Fruit fly (Drosophila melanogaster) whole organism, embryonic: ENCODE results near the gene udt.

Experiments
- Adf1 ChIP-seq: fragments of 200-800 bp; sonication (Bioruptor generic); IDR thresholded peaks from 2 replicates; pipeline ENCODE4 v1.3.6; 2022; ENCODE audit warnings: missing biosample characterization, missing genetic modification characterization
- B-H2 ChIP-seq: fragments of 200-800 bp; sonication (Bioruptor generic); optimal IDR thresholded peaks from 2 replicates; lab custom pipeline; 2018; ENCODE audit warnings: missing biosample characterization, mild to moderate bottlenecking, missing genetic modification characterization
- BEAF-32 ChIP-seq: fragments of 200-800 bp; sonication (Bioruptor generic); optimal IDR thresholded peaks from 3 replicates; lab custom pipeline; 2017; ENCODE audit warnings: missing biosample characterization, missing genetic modification characterization, mild to moderate bottlenecking, moderate library complexity, missing genetic modification reagents
- CG10366 ChIP-seq: fragments of 200-800 bp; sonication (Bioruptor generic); IDR thresholded peaks from 2 replicates; pipeline ENCODE4 v1.3.6; 2022; ENCODE audit warnings: missing biosample characterization, missing genetic modification characterization
- CG11456 ChIP-seq: fragments of 200-800 bp; sonication (Bioruptor generic); IDR thresholded peaks from 3 replicates; pipeline ENCODE4 v1.3.6; 2022; ENCODE audit warnings: missing biosample characterization, missing genetic modification characterization
- CG12219 ChIP-seq: fragments of 200-800 bp; sonication (Bioruptor generic); optimal IDR thresholded peaks from 3 replicates; lab custom pipeline; 2018; ENCODE audit warnings: missing biosample characterization, mild to moderate bottlenecking, missing genetic modification characterization
- CG12299 ChIP-seq: fragments of 200-800 bp; sonication (Bioruptor generic); optimal IDR thresholded peaks from 2 replicates; lab custom pipeline; 2018; ENCODE audit warnings: missing biosample characterization, mild to moderate bottlenecking, missing genetic modification characterization
- CG13287 ChIP-seq: fragments of 200-800 bp; sonication (Bioruptor generic); IDR thresholded peaks from 2 replicates; pipeline ENCODE4 v1.3.6; 2022; ENCODE audit warnings: missing biosample characterization, missing genetic modification characterization; ENCODE audit not compliant: partially characterized antibody
- CG2678 ChIP-seq: fragments of 200-800 bp; sonication (Bioruptor generic); optimal IDR thresholded peaks from 3 replicates; lab custom pipeline; 2019; ENCODE audit warnings: missing biosample characterization, mild to moderate bottlenecking, missing genetic modification characterization, moderate library complexity
- CG32767 ChIP-seq: fragments of 200-800 bp; sonication (Bioruptor generic); IDR thresholded peaks from 2 replicates; pipeline ENCODE4 v1.3.6; 2022; ENCODE audit warnings: missing biosample characterization, missing genetic modification characterization
- CG33213 ChIP-seq: fragments of 200-800 bp; sonication (Bioruptor generic); optimal IDR thresholded peaks from 3 replicates; lab custom pipeline; 2016; ENCODE audit warnings: missing biosample characterization, missing genetic modification characterization
- CG3838 ChIP-seq: fragments of 200-800 bp; sonication (Bioruptor generic); optimal IDR thresholded peaks from 3 replicates; lab custom pipeline; 2016; ENCODE audit warnings: missing biosample characterization, missing genetic modification characterization
- CG4360 ChIP-seq: fragments of 200-800 bp; sonication (Bioruptor generic); IDR thresholded peaks from 2 replicates; pipeline ENCODE4 v1.3.6; 2022; ENCODE audit warnings: missing biosample characterization, missing genetic modification characterization
- CG4404 ChIP-seq: fragments of 200-800 bp; sonication (Bioruptor generic); IDR thresholded peaks from 2 replicates; pipeline ENCODE4 v1.3.6; 2022; ENCODE audit warnings: missing biosample characterization, missing genetic modification characterization
- CG6272 ChIP-seq: fragments of 200-800 bp; sonication (Bioruptor generic); IDR thresholded peaks from 2 replicates; pipeline ENCODE4 v1.3.6; 2022; ENCODE audit warnings: missing biosample characterization, missing genetic modification characterization
- CG6791 ChIP-seq: fragments of 200-800 bp; sonication (Bioruptor generic); IDR thresholded peaks from 3 replicates; pipeline ENCODE4 v1.3.6; 2022; ENCODE audit warnings: missing biosample characterization, missing genetic modification characterization; ENCODE audit not compliant: partially characterized antibody
- CG7556 ChIP-seq: fragments of 200-800 bp; sonication (Bioruptor generic); optimal IDR thresholded peaks from 2 replicates; lab custom pipeline; 2017; ENCODE audit warnings: missing biosample characterization, mild to moderate bottlenecking, missing genetic modification characterization
- CG7928 ChIP-seq: fragments of 200-800 bp; sonication (Bioruptor generic); optimal IDR thresholded peaks from 2 replicates; lab custom pipeline; 2017; ENCODE audit warnings: missing biosample characterization, mild to moderate bottlenecking, missing genetic modification characterization
- CG8478 ChIP-seq: fragments of >200 bp; optimal IDR thresholded peaks from 2 replicates; lab custom pipeline; 2018
- CG8765 ChIP-seq: fragments of 200-800 bp; sonication (Bioruptor generic); IDR thresholded peaks from 2 replicates; pipeline ENCODE4 v1.3.6; 2022; ENCODE audit warnings: missing biosample characterization, missing genetic modification characterization
- CG9797 ChIP-seq: fragments of 200-800 bp; sonication (Bioruptor generic); optimal IDR thresholded peaks from 3 replicates; lab custom pipeline; 2018; ENCODE audit warnings: missing biosample characterization, mild to moderate bottlenecking, missing genetic modification characterization
- CHES-1-like ChIP-seq: fragments of 200-800 bp; sonication (Bioruptor generic); optimal IDR thresholded peaks from 2 replicates; lab custom pipeline; 2016; ENCODE audit warnings: missing biosample characterization, missing genetic modification characterization
- D19A ChIP-seq: fragments of 200-800 bp; optimal IDR thresholded peaks from 3 replicates; lab custom pipeline; 2019; ENCODE audit warnings: missing biosample characterization, mild to moderate bottlenecking, missing genetic modification characterization, moderate library complexity
- Drgx ChIP-seq: fragments of 200-800 bp; sonication (Bioruptor generic); IDR thresholded peaks from 2 replicates; pipeline ENCODE4 v1.3.6; 2022; ENCODE audit warnings: missing biosample characterization, missing genetic modification characterization
- Fer3 ChIP-seq: fragments of 200-800 bp; sonication (Bioruptor generic); optimal IDR thresholded peaks from 2 replicates; lab custom pipeline; 2018; ENCODE audit warnings: missing biosample characterization, mild to moderate bottlenecking, missing genetic modification characterization, moderate library complexity
- H15 ChIP-seq: fragments of 200-800 bp; sonication (Bioruptor generic); IDR thresholded peaks from 3 replicates; pipeline ENCODE4 v1.3.6; 2022; ENCODE audit warnings: missing biosample characterization, missing genetic modification characterization
- MESR4 ChIP-seq: fragments of 200-800 bp; sonication (Bioruptor generic); optimal IDR thresholded peaks from 2 replicates; lab custom pipeline; 2018; ENCODE audit warnings: missing biosample characterization, mild to moderate bottlenecking, missing genetic modification characterization, moderate library complexity
- Rx ChIP-seq: fragments of 200-800 bp; sonication (Bioruptor generic); IDR thresholded peaks from 2 replicates; pipeline ENCODE4 v1.3.6; 2022; ENCODE audit warnings: missing biosample characterization, missing genetic modification characterization
- Six4 ChIP-seq: fragments of 200-800 bp; sonication (Bioruptor generic); optimal IDR thresholded peaks from 2 replicates; lab custom pipeline; 2016; ENCODE audit warnings: missing biosample characterization, missing genetic modification characterization
- Sry-β ChIP-seq: fragments of 200-800 bp; sonication (Bioruptor generic); optimal IDR thresholded peaks from 2 replicates; lab custom pipeline; 2018; ENCODE audit warnings: missing biosample characterization, mild to moderate bottlenecking, missing genetic modification characterization, moderate library complexity
- Stat92E ChIP-seq, 3 experiments: fragments of >200 bp in 2 of 3; fragments of 200-800 bp in 1 of 3; sonication (Bioruptor generic) in 1 of 3; optimal IDR thresholded peaks; 2 replicates each; lab custom pipeline; 2017 to 2019; ENCODE audit warnings: missing biosample characterization in 3 of 3, missing genetic modification characterization in 3 of 3, mild to moderate bottlenecking in 1 of 3, moderate library complexity in 1 of 3
- Xrp1 ChIP-seq: fragments of 200-800 bp; sonication (Bioruptor generic); IDR thresholded peaks from 2 replicates; pipeline ENCODE4 v1.3.6; 2022; ENCODE audit warnings: missing biosample characterization, missing genetic modification characterization
- ac ChIP-seq: fragments of 200-800 bp; sonication (Bioruptor generic); optimal IDR thresholded peaks from 3 replicates; lab custom pipeline; 2017; ENCODE audit warnings: missing biosample characterization, mild to moderate bottlenecking, missing genetic modification characterization
- ash1 ChIP-seq: fragments of 200-800 bp; sonication (Bioruptor generic); optimal IDR thresholded peaks from 2 replicates; lab custom pipeline; 2018; ENCODE audit warnings: missing biosample characterization, mild to moderate bottlenecking, missing genetic modification characterization
- btn ChIP-seq: fragments of 200-800 bp; sonication (Bioruptor generic); optimal IDR thresholded peaks from 2 replicates; lab custom pipeline; 2016; ENCODE audit warnings: missing biosample characterization, missing genetic modification characterization
- chm ChIP-seq: fragments of 200-800 bp; sonication (Bioruptor generic); IDR thresholded peaks from 2 replicates; pipeline ENCODE4 v1.3.6; 2022; ENCODE audit warnings: missing biosample characterization, missing genetic modification characterization
- fd102C ChIP-seq: fragments of 200-800 bp; sonication (Bioruptor generic); optimal IDR thresholded peaks from 2 replicates; lab custom pipeline; 2018; ENCODE audit warnings: missing biosample characterization, mild to moderate bottlenecking, missing genetic modification characterization, moderate library complexity
- jumu ChIP-seq: fragments of 200-800 bp; sonication (Bioruptor generic); optimal IDR thresholded peaks from 3 replicates; lab custom pipeline; 2016; ENCODE audit warnings: missing biosample characterization, missing genetic modification characterization
- nau ChIP-seq: fragments of 200-800 bp; sonication (Bioruptor generic); optimal IDR thresholded peaks from 3 replicates; lab custom pipeline; 2017; ENCODE audit warnings: missing biosample characterization, mild to moderate bottlenecking, missing genetic modification characterization, missing genetic modification reagents
- odd ChIP-seq: fragments of 200-800 bp; sonication (Bioruptor generic); optimal IDR thresholded peaks from 2 replicates; lab custom pipeline; 2017; ENCODE audit warnings: missing biosample characterization, mild to moderate bottlenecking, missing genetic modification characterization
- pan ChIP-seq, 4 experiments: fragments of >200 bp in 3 of 4; fragments of 200-800 bp in 1 of 4; sonication (Bioruptor generic) in 1 of 4; optimal IDR thresholded peaks in 3 of 4; IDR thresholded peaks in 1 of 4; 2 replicates each; pipeline versions ENCODE4 v1.3.6 to Lab custom; 2017 to 2022; ENCODE audit warnings: missing biosample characterization in 2 of 4, missing genetic modification characterization in 2 of 4, mixed read lengths in 1 of 4
- pho ChIP-seq: fragments of 200-800 bp; sonication (Bioruptor generic); optimal IDR thresholded peaks from 2 replicates; lab custom pipeline; 2016; ENCODE audit warnings: missing biosample characterization, missing genetic modification characterization
- slou ChIP-seq: fragments of 200-800 bp; sonication (Bioruptor generic); optimal IDR thresholded peaks from 3 replicates; lab custom pipeline; 2016; ENCODE audit warnings: missing biosample characterization, missing genetic modification characterization
- ssp ChIP-seq: fragments of 200-800 bp; sonication (Bioruptor generic); IDR thresholded peaks from 2 replicates; pipeline ENCODE4 v1.3.6; 2022; ENCODE audit warnings: missing biosample characterization, missing genetic modification characterization
- tap ChIP-seq: fragments of 200-800 bp; optimal IDR thresholded peaks from 3 replicates; lab custom pipeline; 2019; ENCODE audit warnings: missing biosample characterization, mild to moderate bottlenecking, missing genetic modification characterization, moderate library complexity
- tin ChIP-seq: fragments of 200-800 bp; sonication (Bioruptor generic); optimal IDR thresholded peaks from 3 replicates; lab custom pipeline; 2016; ENCODE audit warnings: missing biosample characterization, missing genetic modification characterization
- ttk ChIP-seq: fragments of 200-800 bp; sonication (Bioruptor generic); IDR thresholded peaks from 2 replicates; pipeline ENCODE4 v2.1.2; 2022; ENCODE audit warnings: missing biosample characterization, missing genetic modification characterization
- zen ChIP-seq: fragments of 200-800 bp; sonication (Bioruptor generic); optimal IDR thresholded peaks from 3 replicates; lab custom pipeline; 2018; ENCODE audit warnings: missing biosample characterization, mild to moderate bottlenecking, missing genetic modification characterization, moderate library complexity

udt gene

DNA sequence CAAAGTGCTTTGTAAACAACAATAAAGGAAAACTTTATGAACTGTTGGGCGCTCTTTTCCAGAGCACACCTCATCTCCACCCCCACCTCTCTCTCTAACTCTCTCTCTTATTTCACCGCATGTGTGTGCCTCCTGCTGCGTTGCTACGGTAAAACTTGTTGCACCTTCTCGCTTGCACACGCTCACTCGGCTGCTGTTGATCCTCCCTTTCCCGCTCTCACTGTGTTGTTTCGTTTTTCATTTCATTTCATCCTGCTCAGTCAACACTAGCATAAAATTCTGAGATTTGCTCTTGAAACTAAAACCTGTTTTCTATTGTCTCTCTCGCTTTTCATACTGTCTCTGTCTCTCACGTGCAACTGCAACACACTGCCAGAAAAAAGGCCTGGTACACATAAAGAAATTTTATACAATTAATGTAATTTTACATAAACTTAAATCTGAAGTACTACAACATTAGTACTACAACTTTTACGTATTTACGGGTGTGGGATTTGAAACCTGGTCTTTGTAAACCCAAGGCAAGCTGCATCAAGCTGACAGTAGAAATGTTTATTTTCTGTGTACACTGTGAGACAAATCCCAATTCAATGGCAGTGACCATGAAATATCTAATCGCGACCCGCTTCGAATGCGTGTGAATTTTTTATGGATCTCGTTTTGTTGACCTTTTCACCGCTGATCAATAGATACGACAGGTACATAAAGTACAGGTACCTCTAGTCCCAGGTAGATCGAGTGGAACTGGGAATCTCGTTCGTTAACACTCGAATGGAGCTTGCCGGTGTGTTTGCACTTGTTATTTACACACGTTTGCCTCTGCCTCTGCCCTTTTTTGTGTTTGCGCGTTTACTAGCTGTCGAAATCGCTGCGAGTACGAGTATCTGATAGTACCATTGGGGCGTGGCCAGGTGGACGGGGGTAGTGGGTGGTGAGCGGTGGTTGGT is 19.7 kb upstream of the udt start (continued):
- peak; percentile 18 for TF ChIP-seq slou (GFP tag; lab: Kevin White, UChicago)
- TF ChIP-seq CG13287 (GFP tag; lab: Robert Waterston, UW): no peak
- TF ChIP-seq pan (optimal IDR thresholded peaks at IDR 0.05; lab: Kevin White, UChicago): no peak
- peak in 1 of 2 experiments; percentile 81 for TF ChIP-seq pan (GFP tag; optimal IDR thresholded peaks at IDR 0.05 in 1 of 2, IDR thresholded peaks at IDR 0.05 in 1 of 2)
- peak; percentile 95 for TF ChIP-seq Xrp1 (GFP tag; lab: Robert Waterston, UW)
- TF ChIP-seq CG32767 (GFP tag; lab: Robert Waterston, UW): peak; percentile 66; the same call in 1 of the 2 replicates
- peak; percentile 86 for TF ChIP-seq CG8765 (GFP tag; lab: Robert Waterston, UW)
- peak; percentile 71 for TF ChIP-seq Sry-β
- peak; percentile 82 for TF ChIP-seq CG12219
- TF ChIP-seq fd102C (GFP tag; lab: Kevin White, UChicago): peak; percentile 88
- peak; percentile 53 for TF ChIP-seq Fer3 (tag; lab: Kevin White, UChicago)
- peak; percentile 29 for TF ChIP-seq MESR4 (GFP tag; lab: Kevin White, UChicago)
- TF ChIP-seq CG3838 (GFP tag; lab: Kevin White, UChicago): peak; percentile 79
- peak; percentile 65 for TF ChIP-seq Adf1 (GFP tag; lab: Robert Waterston, UW)
- peak; percentile 88 for TF ChIP-seq odd (GFP tag; lab: Kevin White, UChicago)
- TF ChIP-seq CG4404 (GFP tag; lab: Robert Waterston, UW): peak; percentile 93
- peak; percentile 9 for TF ChIP-seq pho
- TF ChIP-seq CG8478 (lab: Kevin White, UChicago): no peak
- peak; percentile 78 for TF ChIP-seq jumu (GFP tag; lab: Kevin White, UChicago)
- peak; percentile 76 for TF ChIP-seq CG10366
- no peak for TF ChIP-seq BEAF-32 (GFP tag; lab: Kevin White, UChicago)
- peak; percentile 83 for TF ChIP-seq Six4 (GFP tag; lab: Kevin White, UChicago)
- peak in 1 of 3 experiments; percentile 94 for TF ChIP-seq Stat92E (GFP tag; optimal IDR thresholded peaks at IDR 0.05; lab: Kevin White, UChicago)
- TF ChIP-seq CG4360 (GFP tag; lab: Robert Waterston, UW): peak; percentile 30; the same call in 1 of the 2 replicates
- TF ChIP-seq zen (tag; lab: Kevin White, UChicago): peak; percentile 92
- peak; percentile 71 for TF ChIP-seq chm (GFP tag; lab: Robert Waterston, UW)
- peak; percentile 70 for TF ChIP-seq ttk
- TF ChIP-seq D19A: peak; percentile 91
- peak; percentile 88 for TF ChIP-seq Drgx (GFP tag; lab: Robert Waterston, UW)
- peak; percentile 38 for TF ChIP-seq CHES-1-like
- peak; percentile 92 for TF ChIP-seq ash1
- peak; percentile 72 for TF ChIP-seq nau (GFP tag; lab: Kevin White, UChicago)
- TF ChIP-seq B-H2 (GFP tag; lab: Kevin White, UChicago): peak; percentile 52
- TF ChIP-seq CG12299: peak; percentile 76
- peak; percentile 79 for TF ChIP-seq Rx (GFP tag; lab: Robert Waterston, UW)
- peak; percentile 92 for TF ChIP-seq tin (GFP tag; lab: Kevin White, UChicago)
- TF ChIP-seq CG7556 (GFP tag; lab: Kevin White, UChicago): peak; percentile 87
- peak; percentile 76 for TF ChIP-seq CG6272 (GFP tag; lab: Robert Waterston, UW)
- TF ChIP-seq H15 (GFP tag; lab: Robert Waterston, UW): peak; percentile 72; the same call in 2 of the 3 replicates
- peak; percentile 86 for TF ChIP-seq CG2678 (tag; lab: Kevin White, UChicago)
- peak; percentile 63 for TF ChIP-seq btn (GFP tag; lab: Kevin White, UChicago)
- TF ChIP-seq CG11456 (GFP tag; lab: Robert Waterston, UW): 0 out of 3 replicates have a peak, but pooled peaks have one; percentile 57
- peak; percentile 93 for TF ChIP-seq ac (GFP tag; lab: Kevin White, UChicago)
- TF ChIP-seq ssp: peak; percentile 78
- no peak; the same call in 2 of the 3 replicates for TF ChIP-seq CG6791 (GFP tag; lab: Robert Waterston, UW)
- TF ChIP-seq CG7928 (GFP tag; lab: Kevin White, UChicago): peak; percentile 12
- peak; percentile 32 for TF ChIP-seq CG9797
- peak; percentile 39 for TF ChIP-seq CG33213 (GFP tag; lab: Kevin White, UChicago)
- TF ChIP-seq tap: peak; percentile 77
